Worm (Caenorhabditis elegans) whole organism, dauer: Measurements from ENCODE around the gene dct-6.

Experiments used
- unc-62 ChIP-seq: sonication (generic microtip); optimal IDR thresholded peaks from 2 replicates; lab custom pipeline; 2017; ENCODE audit warnings: missing biosample characterization, missing genetic modification reagents, missing genetic modification characterization

Gene dct-6

ce11 chrIII:5940525-5940974 is 25.7 kb upstream of the dct-6 start:
- TF ChIP-seq unc-62 (GFP tag; lab: Kevin White, UChicago) = no peak

DNA sequence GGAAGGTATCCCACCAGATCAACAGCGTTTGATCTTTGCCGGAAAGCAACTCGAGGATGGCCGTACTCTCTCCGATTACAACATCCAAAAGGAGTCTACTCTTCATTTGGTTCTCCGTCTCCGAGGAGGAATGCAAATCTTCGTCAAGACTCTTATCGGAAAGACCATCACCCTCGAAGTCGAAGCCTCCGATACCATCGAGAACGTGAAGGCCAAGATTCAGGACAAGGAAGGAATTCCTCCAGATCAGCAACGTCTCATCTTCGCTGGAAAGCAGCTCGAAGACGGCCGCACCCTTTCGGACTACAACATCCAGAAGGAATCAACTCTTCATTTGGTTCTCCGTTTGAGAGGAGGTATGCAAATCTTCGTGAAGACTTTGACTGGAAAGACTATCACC is 24.1 kb upstream of the dct-6 start:
- TF ChIP-seq unc-62 (GFP tag; lab: Kevin White, UChicago) = no peak

DNA sequence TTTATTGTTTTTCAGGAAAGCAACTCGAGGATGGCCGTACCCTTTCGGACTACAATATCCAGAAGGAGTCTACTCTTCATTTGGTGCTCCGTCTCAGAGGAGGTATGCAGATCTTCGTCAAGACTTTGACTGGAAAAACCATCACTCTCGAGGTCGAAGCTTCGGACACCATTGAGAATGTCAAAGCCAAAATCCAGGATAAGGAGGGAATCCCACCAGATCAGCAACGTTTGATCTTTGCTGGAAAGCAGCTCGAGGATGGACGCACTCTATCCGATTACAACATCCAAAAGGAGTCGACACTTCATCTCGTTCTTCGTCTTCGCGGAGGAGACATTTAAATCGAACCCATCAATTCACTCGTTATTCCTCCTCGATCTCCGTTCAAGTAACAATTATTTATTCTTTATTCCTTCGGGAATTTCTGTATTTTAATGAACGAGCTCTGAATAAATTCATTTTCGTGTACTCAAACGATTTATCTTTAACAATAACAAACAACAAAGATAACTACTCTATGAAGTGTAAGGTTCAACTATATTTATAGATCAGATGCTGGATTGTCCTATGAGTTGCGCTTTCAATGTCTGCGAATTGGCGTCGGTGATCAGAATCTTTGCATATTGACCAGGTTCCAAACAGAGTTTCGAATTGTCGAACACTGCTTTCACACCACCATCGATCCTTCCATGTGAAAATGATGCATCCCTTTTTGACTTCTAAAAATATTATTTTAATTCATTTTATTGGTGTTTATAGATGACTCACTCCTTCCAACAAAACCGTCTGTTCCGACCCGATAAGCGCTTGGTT is 22.6 kb upstream of the dct-6 start:
- no peak for TF ChIP-seq unc-62 (GFP tag; lab: Kevin White, UChicago)

DNA sequence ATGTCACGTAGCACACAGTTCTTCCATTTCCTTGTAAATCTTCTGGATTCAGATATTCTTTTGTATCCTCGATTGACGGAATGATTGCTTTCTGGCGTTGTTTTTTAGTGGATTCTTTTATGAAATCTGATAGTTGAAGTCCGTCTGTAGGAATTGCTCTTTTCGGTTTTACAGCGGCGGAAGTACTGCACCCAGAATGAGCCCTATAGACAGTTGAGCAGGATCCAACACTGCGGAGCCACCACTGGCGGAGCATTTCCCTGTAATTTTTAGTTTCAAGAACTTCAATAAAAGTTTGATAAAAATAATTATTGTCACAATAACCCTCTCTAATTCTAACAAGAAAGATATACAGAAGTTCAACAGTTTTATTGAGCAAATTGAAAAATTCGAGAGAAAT is 20.3 kb upstream of the dct-6 start, which contains the start of gene F25B5.5:
Gene F25B5.5, minus strand, starts transcription at position 260 of the 400 bp plus-strand sequence.
- TF ChIP-seq unc-62 (GFP tag; lab: Kevin White, UChicago) = no peak

DNA sequence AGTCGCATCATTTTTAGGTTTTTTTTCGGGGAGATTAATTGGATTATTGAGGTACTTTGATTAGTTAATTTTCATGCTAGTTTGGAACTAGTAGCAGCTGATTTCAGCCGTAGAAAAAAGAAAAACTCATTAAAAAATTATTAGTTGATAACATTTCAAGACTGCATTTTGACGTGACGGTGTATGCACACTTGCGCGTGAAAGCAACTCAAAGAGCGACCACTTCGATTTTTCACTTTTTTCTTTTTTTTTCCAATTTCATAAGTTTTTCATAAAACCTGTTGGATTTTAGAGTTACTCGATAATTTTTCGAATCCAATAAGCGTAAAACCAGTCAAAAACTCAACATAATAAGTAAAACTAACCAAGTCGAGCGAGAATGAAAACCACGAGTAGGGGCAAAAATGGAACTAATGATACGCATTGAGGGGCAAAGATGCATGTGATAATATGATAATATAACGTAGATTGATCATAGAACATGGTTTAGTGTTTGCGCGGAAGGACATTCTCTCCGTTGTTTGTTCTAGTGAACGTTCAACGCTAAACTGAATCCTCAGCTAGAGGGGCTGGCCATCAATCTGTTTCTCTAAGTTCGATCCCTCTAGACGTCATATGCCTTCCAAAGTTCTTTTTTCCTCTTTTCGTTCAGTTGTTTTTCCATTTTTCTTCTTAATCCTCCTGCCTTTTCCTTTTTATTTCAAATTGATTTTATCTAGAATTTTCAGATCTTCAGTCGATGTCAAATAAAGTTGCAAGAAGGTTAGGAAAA is 17.9 kb upstream of the dct-6 start, which contains the start of the genes F25B5.6 and F25B5.3:
Gene F25B5.6, minus strand, starts transcription at position 572 of the 772 bp plus-strand sequence.
Gene F25B5.3, plus strand, starts transcription at position 722 of the 772 bp plus-strand sequence.
- no peak for TF ChIP-seq unc-62 (GFP tag; lab: Kevin White, UChicago)

DNA sequence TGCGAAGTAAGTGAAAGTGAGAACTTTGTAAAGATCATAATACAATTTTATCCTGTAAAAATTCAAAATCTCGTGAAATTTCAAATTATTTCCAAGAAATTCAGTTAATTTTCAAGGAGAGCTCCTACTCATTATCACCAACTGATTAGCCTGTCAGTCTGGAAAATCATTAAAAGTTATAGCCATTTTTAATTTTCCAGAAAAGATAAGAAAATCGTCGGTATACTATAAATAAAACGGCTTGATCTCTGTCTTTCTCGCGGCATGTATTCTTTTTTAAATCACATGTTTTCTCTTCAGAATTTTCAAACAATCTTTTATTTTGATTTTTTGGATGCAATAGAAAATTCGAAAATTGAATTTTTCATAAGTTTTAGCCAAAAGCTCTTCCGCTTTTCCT is 17.2 kb upstream of the dct-6 start:
- no peak for TF ChIP-seq unc-62 (GFP tag; lab: Kevin White, UChicago)

ce11 chrIII:5949817-5950216 is 16.4 kb upstream of the dct-6 start:
- TF ChIP-seq unc-62 (GFP tag; lab: Kevin White, UChicago) = no peak

ce11 chrIII:5950756-5951345 is 15.4 kb upstream of the dct-6 start:
- no peak for TF ChIP-seq unc-62 (GFP tag; lab: Kevin White, UChicago)

DNA sequence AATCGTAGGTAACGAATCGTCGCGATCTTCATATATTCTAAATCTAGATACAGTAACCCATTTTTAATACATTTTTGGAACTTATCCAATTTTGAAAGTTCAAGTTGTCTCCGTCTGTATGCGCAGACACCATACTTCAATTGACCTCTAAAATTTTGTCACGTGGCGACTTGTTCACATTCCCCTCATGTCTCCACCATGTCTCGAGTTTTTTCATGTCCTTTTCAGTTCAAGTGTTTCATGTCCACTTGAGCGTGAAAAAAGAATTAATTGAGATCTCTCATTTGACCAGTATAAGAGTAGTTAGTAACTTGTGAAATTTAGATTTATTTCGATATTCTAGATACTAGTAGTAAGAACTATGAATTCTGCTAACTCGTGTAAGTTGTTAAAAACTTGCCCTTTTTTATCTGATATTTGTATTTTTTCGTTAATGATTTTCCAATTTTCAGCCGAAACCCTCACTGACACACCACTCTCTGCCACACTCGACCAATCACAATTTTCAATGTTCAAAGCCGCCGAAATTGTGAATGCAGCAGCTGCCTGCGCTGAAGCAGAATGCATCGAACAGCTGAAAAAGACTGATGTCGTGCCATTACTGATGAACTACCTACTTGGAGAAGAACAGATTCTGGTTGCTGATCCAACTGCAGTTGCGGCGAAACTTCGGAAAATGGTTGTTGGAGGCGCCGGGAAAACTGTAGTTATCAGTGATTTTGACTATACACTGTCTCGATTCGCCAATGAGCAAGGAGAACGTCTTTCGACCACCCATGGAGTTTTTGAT is 14.4 kb upstream of the dct-6 start:
- TF ChIP-seq unc-62 (GFP tag; lab: Kevin White, UChicago) = no peak

DNA sequence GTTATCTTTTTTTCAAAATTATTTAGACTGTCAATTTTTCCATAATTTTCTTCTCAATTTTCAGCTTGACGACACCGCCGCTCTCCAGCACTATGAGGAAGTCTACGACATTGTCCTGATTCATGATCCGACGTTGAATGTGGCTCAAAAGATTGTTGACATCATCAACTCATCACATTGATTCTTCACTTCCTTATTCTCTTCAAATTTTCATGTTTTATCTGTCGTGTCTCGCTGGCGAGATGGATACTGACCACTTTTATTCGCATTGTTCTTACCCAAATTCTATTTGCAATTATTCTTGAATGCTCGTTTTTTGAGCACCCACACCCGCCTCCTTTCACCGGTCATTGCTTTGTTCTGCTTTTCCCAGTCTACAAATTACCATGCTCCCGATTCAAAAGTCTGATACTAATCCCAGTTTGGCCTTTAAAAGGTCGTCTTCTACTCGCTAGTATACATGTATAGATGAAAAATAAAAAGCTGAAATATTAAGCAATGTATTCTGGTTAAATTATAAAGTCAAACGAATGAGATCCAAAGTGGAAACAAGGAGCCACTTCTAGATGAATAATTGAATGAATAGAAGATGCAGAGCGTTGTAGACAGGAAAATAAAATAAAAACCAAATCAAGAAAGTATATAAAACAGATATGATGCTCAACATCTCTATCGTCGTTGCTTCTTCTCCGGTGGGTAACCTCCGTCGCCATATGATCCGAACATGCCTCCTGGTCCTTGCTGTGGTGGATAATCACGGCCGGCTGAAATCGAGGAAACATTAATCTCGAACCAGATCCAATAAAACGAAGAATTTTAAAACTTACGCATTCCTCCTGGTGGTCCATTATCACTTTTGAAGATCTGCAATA is 12.9 kb upstream of the dct-6 start:
- no peak for TF ChIP-seq unc-62 (GFP tag; lab: Kevin White, UChicago)

DNA sequence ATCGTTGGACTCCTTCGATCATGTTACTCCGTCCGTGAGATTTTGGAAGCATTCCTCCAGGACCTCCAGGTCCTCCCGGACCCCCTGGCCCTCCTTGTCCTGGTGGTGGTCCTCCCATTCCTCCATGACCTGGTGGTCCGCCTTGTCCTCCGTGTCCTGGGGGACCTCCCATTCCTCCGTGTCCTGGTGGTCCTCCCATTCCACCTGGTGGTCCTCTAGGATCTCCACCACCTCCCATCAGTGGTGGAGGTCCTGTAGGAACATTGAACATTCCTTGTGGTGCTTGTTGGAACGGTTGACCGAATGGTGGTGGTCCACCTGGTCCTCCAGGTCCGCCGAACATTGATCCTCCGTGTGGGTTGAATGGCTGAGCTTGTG is 12.3 kb upstream of the dct-6 start:
- TF ChIP-seq unc-62 (GFP tag; lab: Kevin White, UChicago) = no peak

DNA sequence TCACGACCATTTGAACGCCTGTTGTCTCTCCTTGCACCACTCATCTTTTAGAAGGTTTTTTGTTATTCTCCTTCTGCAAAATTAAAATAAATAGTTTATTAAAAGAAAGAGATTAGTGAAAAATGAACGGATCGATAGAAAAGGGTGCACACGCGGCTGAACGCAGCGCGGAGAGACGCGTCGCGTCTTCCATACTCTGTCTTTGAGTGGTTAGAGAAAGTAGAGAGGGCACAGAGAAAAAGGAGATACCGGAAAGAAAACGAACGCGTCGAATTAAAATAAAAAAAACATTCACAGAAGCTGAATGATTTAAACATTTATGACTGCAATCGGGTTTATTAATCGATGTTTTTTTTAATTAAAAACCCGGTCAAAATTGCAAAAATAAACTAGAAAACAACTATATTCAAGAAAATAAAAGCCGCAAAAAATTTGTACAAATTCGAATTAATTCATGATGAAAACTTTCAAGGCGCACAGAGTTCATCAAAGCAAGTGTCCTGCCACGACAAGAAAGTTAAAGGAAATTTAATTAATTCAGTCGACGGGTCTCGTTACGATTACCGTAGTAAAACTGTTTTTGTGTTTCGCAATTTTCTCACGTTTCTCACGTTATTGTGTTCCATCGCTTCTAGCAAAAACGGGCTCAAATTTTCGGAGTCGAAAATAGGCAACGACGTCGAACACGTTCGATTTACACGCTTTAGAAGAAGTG is 7.9 kb upstream of the dct-6 start, which contains the start of the genes nono-1 and nop-1:
Gene nono-1, minus strand, starts transcription at position 75 of the 715 bp plus-strand sequence.
Gene nop-1, plus strand, starts transcription at position 551 of the 715 bp plus-strand sequence.
- TF ChIP-seq unc-62 (GFP tag; lab: Kevin White, UChicago) = no peak

DNA sequence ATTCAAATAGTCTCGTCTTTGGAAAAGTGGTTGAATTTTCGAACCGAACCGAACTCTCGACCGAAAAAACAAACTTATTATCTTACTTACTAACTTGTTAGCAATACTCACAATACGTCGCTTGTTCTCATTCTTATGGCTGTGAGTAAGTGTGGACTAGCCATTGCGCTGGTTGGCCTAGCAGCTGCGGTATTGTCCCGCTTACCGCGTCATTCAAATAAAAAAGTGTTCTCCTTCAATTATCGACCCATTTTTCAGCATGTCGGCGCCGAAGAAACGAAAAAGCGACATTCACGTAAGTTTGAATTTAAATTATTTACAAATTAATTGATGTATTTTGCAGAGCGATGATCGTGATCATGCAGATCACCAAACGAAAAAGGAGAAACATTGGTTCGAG is 7.2 kb upstream of the dct-6 start:
- no peak for TF ChIP-seq unc-62 (GFP tag; lab: Kevin White, UChicago)
